Worm (Caenorhabditis elegans) whole organism, midembryonic: ENCODE data around the gene C01G12.5.

Source experiments
- T22C8.4 ChIP-seq: fragments of 200-800 bp; sonication (Bioruptor generic); IDR thresholded peaks from 2 replicates; pipeline ENCODE4 v1.3.6; 2022; ENCODE audit warnings: missing genetic modification characterization, missing compliant biosample characterization
- flt-1 ChIP-seq: fragments of 200-800 bp; sonication (Bioruptor generic); IDR thresholded peaks from 2 replicates; pipeline ENCODE4 v1.3.6; 2022; ENCODE audit warnings: missing genetic modification characterization, missing compliant biosample characterization
- klf-2 ChIP-seq: fragments of 200-800 bp; sonication (Bioruptor generic); conservative IDR thresholded peaks from 2 replicates; pipeline ENCODE4 v1.3.6; 2022; ENCODE audit warnings: missing genetic modification reagents, missing genetic modification characterization, missing compliant biosample characterization
- med-1 ChIP-seq: sonication (generic microtip); optimal IDR thresholded peaks from 2 replicates; lab custom pipeline; 2017; ENCODE audit warnings: missing genetic modification characterization, mild to moderate bottlenecking, missing compliant biosample characterization, antibody characterized with exemption, missing genetic modification reagents; ENCODE audit not compliant: insufficient read depth
- ref-1 ChIP-seq: fragments of 200-800 bp; sonication (Bioruptor generic); conservative IDR thresholded peaks from 2 replicates; pipeline ENCODE4 v1.3.6; 2022; ENCODE audit warnings: missing genetic modification reagents, missing genetic modification characterization, missing compliant biosample characterization
- tab-1 ChIP-seq: fragments of 200-800 bp; sonication (Bioruptor generic); IDR thresholded peaks from 2 replicates; pipeline ENCODE4 v1.3.6; 2022; ENCODE audit warnings: missing genetic modification characterization, missing compliant biosample characterization
- ztf-23 ChIP-seq: fragments of 200-800 bp; sonication (Bioruptor generic); IDR thresholded peaks from 2 replicates; pipeline ENCODE4 v1.3.6; 2022; ENCODE audit warnings: missing genetic modification reagents, missing genetic modification characterization, missing compliant biosample characterization
- ztf-29 ChIP-seq: fragments of 200-800 bp; sonication (Bioruptor generic); IDR thresholded peaks from 2 replicates; pipeline ENCODE4 v1.3.6; 2022; ENCODE audit warnings: missing genetic modification reagents, missing genetic modification characterization, missing compliant biosample characterization

ce11 chrII:14616402-14616801 lies 29.1 kb upstream of the C01G12.5 start:
- TF ChIP-seq tab-1 (GFP tag; lab: Robert Waterston, UW) (no peak), ztf-23 (GFP tag; lab: Robert Waterston, UW) (no peak), T22C8.4 (GFP tag; lab: Robert Waterston, UW) (no peak), med-1 (GFP tag; lab: Kevin White, UChicago) (no peak), ref-1 (GFP tag; lab: Robert Waterston, UW) (no peak), klf-2 (GFP tag; lab: Robert Waterston, UW) (no peak), flt-1 (no peak), ztf-29 (GFP tag; lab: Robert Waterston, UW) (no peak)
